Worm (Caenorhabditis elegans) whole organism, L2 larva: ENCODE results near the gene F32D8.3.

Source experiments
- F13H6.1 ChIP-seq: sonication (generic microtip); optimal IDR thresholded peaks from 2 replicates; lab custom pipeline; 2016; ENCODE audit warnings: missing genetic modification characterization, missing compliant biosample characterization
- egl-27 ChIP-seq: sonication (generic microtip); optimal IDR thresholded peaks from 3 replicates; lab custom pipeline; 2017; ENCODE audit warnings: missing biosample characterization, missing genetic modification reagents, missing genetic modification characterization
- lsy-2 ChIP-seq, 2 experiments: fragments of 150-350 bp in 1 of 2; sonication (generic microtip) in 1 of 2; optimal IDR thresholded peaks; 2 replicates each; lab custom pipeline; 2014 to 2017; ENCODE audit warnings: missing biosample characterization in 2 of 2, missing genetic modification characterization in 2 of 2
- mdl-1 ChIP-seq, 2 experiments: fragments of 150-350 bp in 1 of 2; sonication (generic microtip) in 1 of 2; optimal IDR thresholded peaks; 2 replicates each; lab custom pipeline; 2017; ENCODE audit warnings: missing biosample characterization in 2 of 2, missing genetic modification characterization in 2 of 2
- nhr-12 ChIP-seq: fragments of 150-350 bp; optimal IDR thresholded peaks from 2 replicates; lab custom pipeline; 2014; ENCODE audit warnings: missing biosample characterization, missing genetic modification characterization
- zag-1 ChIP-seq: fragments of 150-350 bp; optimal IDR thresholded peaks from 2 replicates; lab custom pipeline; 2014; ENCODE audit warnings: missing biosample characterization, missing genetic modification characterization
- ztf-4 ChIP-seq: fragments of 150-350 bp; optimal IDR thresholded peaks from 2 replicates; lab custom pipeline; 2014; ENCODE audit warnings: missing biosample characterization, missing genetic modification characterization

DNA sequence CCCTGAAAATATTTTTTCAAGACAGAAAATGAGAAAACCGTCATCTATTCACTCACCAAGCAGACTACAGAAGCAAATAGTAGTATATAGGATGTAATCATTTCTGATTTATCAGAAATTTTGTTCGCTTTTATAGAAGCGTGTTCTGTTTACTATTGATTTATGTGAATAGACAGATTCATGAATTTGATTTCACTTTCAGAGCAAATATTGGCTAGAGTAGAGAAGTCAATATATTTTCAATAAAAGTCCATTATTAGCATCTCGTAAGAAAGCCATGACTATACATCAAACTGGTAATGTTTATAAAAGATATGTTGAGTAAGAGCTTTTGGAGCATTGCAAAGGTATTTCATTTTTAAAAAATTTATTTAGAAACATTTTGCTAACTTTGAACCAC, 44.6 kb downstream of the F32D8.3 start, which contains the start of gene scvp-1:
- TF ChIP-seq ztf-4 (no peak), egl-27 (tag; lab: Kevin White, UChicago) (no peak), nhr-12 (tag; lab: Kevin White, UChicago) (no peak), zag-1 (tag; lab: Kevin White, UChicago) (no peak), F13H6.1 (tag; lab: Kevin White, UChicago) (no peak), mdl-1 (tag; optimal IDR thresholded peaks at IDR 0.05; lab: Kevin White, UChicago) (no peak), lsy-2 (tag; optimal IDR thresholded peaks at IDR 0.05; lab: Kevin White, UChicago) (no peak)
